Worm (Caenorhabditis elegans) whole organism, L1 larva: ENCODE measurements around the gene C18F10.2.

Source experiments
- dpl-1 ChIP-seq, 3 experiments: fragments of 150-350 bp in 2 of 3; sonication (generic microtip) in 1 of 3; optimal IDR thresholded peaks; 2 replicates each; lab custom pipeline; 2014 to 2017; ENCODE audit warnings: missing biosample characterization in 3 of 3, missing genetic modification characterization in 3 of 3, missing genetic modification reagents in 3 of 3
- efl-1 ChIP-seq, 4 experiments: fragments of 150-350 bp; optimal IDR thresholded peaks in 3 of 4; peaks in 1 of 4; 1 replicate in 1 of 4; 2 replicates in 3 of 4; lab custom pipeline; 2014; ENCODE audit warnings: missing biosample characterization in 2 of 4, missing genetic modification characterization in 2 of 4, missing genetic modification reagents in 2 of 4
- lin-15B ChIP-seq: fragments of 150-350 bp; sonication (generic microtip); optimal IDR thresholded peaks from 3 replicates; lab custom pipeline; 2014; ENCODE audit warnings: missing biosample characterization, missing genetic modification characterization
- lin-39 ChIP-seq: fragments of 150-350 bp; optimal IDR thresholded peaks from 2 replicates; lab custom pipeline; 2014; ENCODE audit warnings: missing biosample characterization, missing genetic modification reagents, missing genetic modification characterization
- unc-62 ChIP-seq: fragments of 150-350 bp; optimal IDR thresholded peaks from 2 replicates; lab custom pipeline; 2014; ENCODE audit warnings: missing biosample characterization, missing genetic modification reagents, missing genetic modification characterization

DNA sequence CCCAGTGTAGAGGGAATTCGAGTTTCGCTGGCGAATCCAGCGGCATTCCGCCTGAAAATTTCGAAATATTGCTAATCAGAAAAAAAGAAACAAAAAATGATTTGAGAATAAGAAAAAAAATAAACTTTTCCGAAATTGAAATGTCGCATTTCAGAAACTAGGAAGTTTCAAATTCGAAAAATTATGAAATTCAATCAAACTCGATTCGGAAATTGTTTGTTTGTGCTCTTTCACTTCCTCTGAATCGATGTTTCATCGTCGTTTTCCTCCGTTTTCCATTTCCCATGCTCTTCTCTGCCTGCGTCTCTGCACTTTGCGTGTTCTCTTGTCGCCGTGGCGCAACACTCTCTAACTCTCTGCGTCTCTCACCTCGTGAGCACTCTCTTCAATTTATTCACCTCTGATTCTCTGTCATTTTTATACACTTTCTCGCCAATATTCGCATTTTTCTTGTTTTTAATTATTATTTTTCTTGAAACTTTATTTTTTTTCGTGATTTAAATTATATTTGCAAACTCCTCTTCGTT, 5.4 kb downstream of the C18F10.2 start, which contains the start of gene C18F10.7:
- TF ChIP-seq lin-39 (tag; lab: Kevin White, UChicago) (peak; percentile 51), efl-1 (optimal IDR thresholded peaks at IDR 0.05; lab: Kevin White, UChicago) (peak; percentile 79 to 85), efl-1 (GFP tag; optimal IDR thresholded peaks at IDR 0.05 in 1 of 2; lab: Kevin White, UChicago) (peak; percentile 60 to 95), dpl-1 (GFP tag; optimal IDR thresholded peaks at IDR 0.05; lab: Kevin White, UChicago) (peak; percentile 30 to 56 (median 48)), unc-62 (GFP tag; lab: Kevin White, UChicago) (no peak), lin-15B (no peak)
